Worm (Caenorhabditis elegans) whole organism, early embryonic: ENCODE results near the gene spp-28.

Experiments
- B0310.2 ChIP-seq: sonication (generic microtip); optimal IDR thresholded peaks from 2 replicates; lab custom pipeline; 2016; ENCODE audit warnings: mild to moderate bottlenecking, missing genetic modification characterization, missing compliant biosample characterization
- F13C5.2 ChIP-seq: sonication (generic microtip); optimal IDR thresholded peaks from 2 replicates; lab custom pipeline; 2017; ENCODE audit warnings: mild to moderate bottlenecking, missing genetic modification characterization, inconsistent platforms, missing compliant biosample characterization
- ama-1 ChIP-seq: fragments of 150-350 bp; optimal IDR thresholded peaks from 2 replicates; lab custom pipeline; 2014
- ceh-36 ChIP-seq: sonication (generic microtip); optimal IDR thresholded peaks from 2 replicates; lab custom pipeline; 2016; ENCODE audit warnings: missing genetic modification characterization, inconsistent platforms, missing compliant biosample characterization
- ets-7 ChIP-seq: sonication (generic microtip); optimal IDR thresholded peaks from 2 replicates; lab custom pipeline; 2016; ENCODE audit warnings: missing genotype, missing genetic modification characterization, missing compliant biosample characterization
- flt-1 ChIP-seq: fragments of 200-800 bp; sonication (Bioruptor generic); IDR thresholded peaks from 2 replicates; pipeline ENCODE4 v1.3.6; 2022; ENCODE audit warnings: missing genetic modification characterization, missing compliant biosample characterization
- hmbx-1 ChIP-seq: sonication (generic microtip); optimal IDR thresholded peaks from 2 replicates; lab custom pipeline; 2016; ENCODE audit warnings: mild to moderate bottlenecking, missing genetic modification characterization, missing compliant biosample characterization
- hmg-4 ChIP-seq: fragments of 200-800 bp; sonication (Bioruptor generic); optimal IDR thresholded peaks from 2 replicates; lab custom pipeline; 2018; ENCODE audit warnings: mild to moderate bottlenecking, missing genetic modification characterization, missing compliant biosample characterization
- hnd-1 ChIP-seq: sonication (generic microtip); optimal IDR thresholded peaks from 2 replicates; lab custom pipeline; 2016; ENCODE audit warnings: missing genetic modification characterization, missing compliant biosample characterization
- scrt-1 ChIP-seq: fragments of 200-800 bp; sonication (Bioruptor generic); IDR thresholded peaks from 2 replicates; pipeline ENCODE4 v1.3.6; 2022; ENCODE audit warnings: missing genetic modification characterization, missing compliant biosample characterization
- sea-1 ChIP-seq: fragments of 200-800 bp; sonication (Bioruptor generic); conservative IDR thresholded peaks from 2 replicates; pipeline ENCODE4 v1.3.6; 2022; ENCODE audit warnings: missing genetic modification characterization, missing compliant biosample characterization
- tbx-11 ChIP-seq: fragments of 200-800 bp; sonication (Bioruptor generic); IDR thresholded peaks from 2 replicates; pipeline ENCODE4 v1.3.6; 2022; ENCODE audit warnings: missing genetic modification characterization, missing compliant biosample characterization
- tbx-37 ChIP-seq: fragments of 200-800 bp; sonication (Bioruptor generic); conservative IDR thresholded peaks from 2 replicates; pipeline ENCODE4 v1.3.6; 2022; ENCODE audit warnings: missing genetic modification reagents, missing genetic modification characterization, missing compliant biosample characterization
- tra-4 ChIP-seq: sonication (generic microtip); optimal IDR thresholded peaks from 2 replicates; lab custom pipeline; 2017; ENCODE audit warnings: missing genetic modification characterization, missing compliant biosample characterization

DNA sequence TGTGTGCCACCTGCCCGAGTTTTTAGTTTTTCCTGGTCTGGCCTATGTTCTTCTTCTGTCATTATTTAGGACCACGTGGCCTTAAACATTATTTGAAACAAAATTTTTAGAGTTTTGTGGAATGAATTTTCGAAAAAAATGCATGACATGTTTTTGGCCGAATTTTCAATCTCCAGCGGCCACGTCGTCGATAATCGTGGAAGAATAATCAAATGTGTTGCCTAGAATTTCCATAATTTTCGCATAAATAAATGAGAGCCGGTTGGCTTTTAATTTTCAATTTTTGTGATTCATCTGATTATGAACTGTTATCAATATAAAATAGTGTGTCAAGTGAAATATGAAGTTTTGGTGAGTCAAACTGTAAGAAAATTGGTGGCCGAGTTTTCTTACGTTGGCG lies 29.2 kb downstream of the spp-28 start, which contains the start of gene C01G12.16:
- no peak for TF ChIP-seq ama-1 (lab: Kevin White, UChicago)
- no peak for TF ChIP-seq ceh-36 (tag; lab: Kevin White, UChicago)
- TF ChIP-seq hnd-1 (tag; lab: Kevin White, UChicago), result no peak
- no peak for TF ChIP-seq hmbx-1 (tag; lab: Kevin White, UChicago)
- TF ChIP-seq tra-4 (tag; lab: Kevin White, UChicago), result no peak
- TF ChIP-seq tbx-11 (GFP tag; lab: Robert Waterston, UW), result no peak
- no peak for TF ChIP-seq sea-1 (GFP tag; lab: Robert Waterston, UW)
- no peak for TF ChIP-seq tbx-37 (GFP tag; lab: Robert Waterston, UW)
- TF ChIP-seq flt-1 (GFP tag; lab: Robert Waterston, UW), result no peak
- no peak for TF ChIP-seq F13C5.2 (tag; lab: Kevin White, UChicago)
- TF ChIP-seq hmg-4, result no peak
- no peak for TF ChIP-seq ets-7 (tag; lab: Kevin White, UChicago)
- TF ChIP-seq scrt-1, result no peak
- TF ChIP-seq B0310.2, result no peak
